Worm (Caenorhabditis elegans) whole organism, young adult: ENCODE measurements around the gene cyp-35A3.

Source experiments
- B0261.1 ChIP-seq: sonication (generic microtip); optimal IDR thresholded peaks from 2 replicates; lab custom pipeline; 2016; ENCODE audit warnings: mild to moderate bottlenecking, missing genetic modification characterization, moderate library complexity, missing compliant biosample characterization
- F33H1.4 ChIP-seq: fragments of 200-800 bp; sonication (Bioruptor generic); IDR thresholded peaks from 2 replicates; pipeline ENCODE4 v1.3.6; 2022; ENCODE audit warnings: missing genetic modification reagents, missing genetic modification characterization, missing compliant biosample characterization
- F39B2.1 ChIP-seq: fragments of 200-800 bp; sonication (Bioruptor generic); IDR thresholded peaks from 2 replicates; pipeline ENCODE4 v1.3.6; 2022; ENCODE audit warnings: missing genetic modification reagents, missing genetic modification characterization, missing compliant biosample characterization
- F55B11.4 ChIP-seq: sonication (generic microtip); optimal IDR thresholded peaks from 2 replicates; lab custom pipeline; 2016; ENCODE audit warnings: missing compliant biosample characterization, missing genetic modification characterization, borderline replicate concordance; ENCODE audit not compliant: insufficient read depth
- K11D2.4 ChIP-seq: fragments of 200-800 bp; sonication (Bioruptor generic); IDR thresholded peaks from 2 replicates; pipeline ENCODE4 v1.3.6; 2022; ENCODE audit warnings: missing genetic modification reagents, missing genetic modification characterization, missing compliant biosample characterization
- K12H6.12 ChIP-seq: fragments of 200-800 bp; sonication (Bioruptor generic); optimal IDR thresholded peaks from 2 replicates; lab custom pipeline; 2018; ENCODE audit warnings: mild to moderate bottlenecking, missing genetic modification characterization, missing compliant biosample characterization
- T07F8.4 ChIP-seq: sonication (generic microtip); optimal IDR thresholded peaks from 2 replicates; lab custom pipeline; 2016; ENCODE audit warnings: mild to moderate bottlenecking, missing genetic modification characterization, moderate library complexity, missing compliant biosample characterization
- Y53G8AR.9 ChIP-seq: fragments of 200-800 bp; sonication (Bioruptor generic); conservative IDR thresholded peaks from 2 replicates; pipeline ENCODE4 v1.3.6; 2022; ENCODE audit warnings: missing genetic modification reagents, missing genetic modification characterization, missing compliant biosample characterization
- Y56A3A.18 ChIP-seq: fragments of 200-800 bp; sonication (Bioruptor generic); IDR thresholded peaks from 2 replicates; pipeline ENCODE4 v1.3.6; 2022; ENCODE audit warnings: missing genetic modification reagents, missing genetic modification characterization, missing compliant biosample characterization
- ZK185.1 ChIP-seq: sonication (generic microtip); optimal IDR thresholded peaks from 2 replicates; lab custom pipeline; 2016; ENCODE audit warnings: mild to moderate bottlenecking, missing genetic modification characterization, missing compliant biosample characterization; ENCODE audit not compliant: poor library complexity, severe bottlenecking
- ama-1 ChIP-seq, 3 experiments: fragments of 150-350 bp in 1 of 3; sonication (generic microtip) in 2 of 3; optimal IDR thresholded peaks; 2 replicates each; lab custom pipeline; 2014 to 2018; ENCODE audit warnings: missing biosample characterization in 2 of 3, missing genetic modification characterization in 2 of 3, missing genetic modification reagents in 2 of 3
- atf-7 ChIP-seq: sonication (generic microtip); optimal IDR thresholded peaks from 2 replicates; lab custom pipeline; 2017; ENCODE audit warnings: mild to moderate bottlenecking, missing genetic modification characterization, missing compliant biosample characterization
- attf-5 ChIP-seq: fragments of 200-800 bp; sonication (Bioruptor generic); optimal IDR thresholded peaks from 2 replicates; lab custom pipeline; 2018; ENCODE audit warnings: mild to moderate bottlenecking, missing genetic modification characterization, missing compliant biosample characterization
- attf-6 ChIP-seq: fragments of 200-800 bp; sonication (Bioruptor generic); IDR thresholded peaks from 2 replicates; pipeline ENCODE4 v1.3.6; 2022; ENCODE audit warnings: missing genetic modification reagents, missing genetic modification characterization, missing compliant biosample characterization
- bed-1 ChIP-seq: fragments of 200-800 bp; sonication (Bioruptor generic); IDR thresholded peaks from 2 replicates; pipeline ENCODE4 v1.3.6; 2022; ENCODE audit warnings: missing genetic modification reagents, missing genetic modification characterization, missing compliant biosample characterization
- bed-2 ChIP-seq: fragments of 200-800 bp; sonication (Bioruptor generic); IDR thresholded peaks from 2 replicates; pipeline ENCODE4 v1.3.6; 2022; ENCODE audit warnings: missing genetic modification reagents, missing genetic modification characterization, missing compliant biosample characterization
- cebp-1 ChIP-seq, 2 experiments: fragments of 200-800 bp in 1 of 2; sonication (Bioruptor generic) in 1 of 2; sonication (generic microtip) in 1 of 2; IDR thresholded peaks in 1 of 2; optimal IDR thresholded peaks in 1 of 2; 2 replicates each; pipeline versions ENCODE4 v1.3.6 to Lab custom; 2017 to 2022; ENCODE audit warnings: missing compliant biosample characterization in 2 of 2, missing genetic modification characterization in 2 of 2, mild to moderate bottlenecking in 1 of 2, missing genetic modification reagents in 1 of 2, moderate library complexity in 1 of 2
- ceh-100 ChIP-seq: fragments of 200-800 bp; sonication (Bioruptor generic); IDR thresholded peaks from 2 replicates; pipeline ENCODE4 v1.3.6; 2022; ENCODE audit warnings: missing genetic modification reagents, missing genetic modification characterization, missing compliant biosample characterization
- dox-1 ChIP-seq: fragments of 200-800 bp; sonication (Bioruptor generic); IDR thresholded peaks from 2 replicates; pipeline ENCODE4 v1.3.6; 2022; ENCODE audit warnings: missing genetic modification reagents, missing genetic modification characterization, missing compliant biosample characterization
- ets-4 ChIP-seq: fragments of 200-800 bp; sonication (Bioruptor generic); optimal IDR thresholded peaks from 2 replicates; lab custom pipeline; 2018; ENCODE audit warnings: mild to moderate bottlenecking, missing genetic modification characterization, missing compliant biosample characterization
- fkh-3 ChIP-seq: sonication (generic microtip); optimal IDR thresholded peaks from 2 replicates; lab custom pipeline; 2016; ENCODE audit warnings: mild to moderate bottlenecking, missing genetic modification characterization, missing compliant biosample characterization
- hlh-26 ChIP-seq: fragments of 200-800 bp; sonication (Bioruptor generic); conservative IDR thresholded peaks from 2 replicates; pipeline ENCODE4 v1.3.6; 2022; ENCODE audit warnings: missing genetic modification reagents, missing genetic modification characterization, missing compliant biosample characterization
- hmg-1.2 ChIP-seq: fragments of 200-800 bp; sonication (Bioruptor generic); IDR thresholded peaks from 2 replicates; pipeline ENCODE4 v1.3.6; 2022; ENCODE audit warnings: missing genetic modification reagents, missing genetic modification characterization, missing compliant biosample characterization
- hmg-20 ChIP-seq: fragments of 200-800 bp; sonication (Bioruptor generic); IDR thresholded peaks from 2 replicates; pipeline ENCODE4 v1.3.6; 2022; ENCODE audit warnings: missing genetic modification reagents, missing genetic modification characterization, missing compliant biosample characterization
- let-607 ChIP-seq, 2 experiments: fragments of 200-800 bp in 1 of 2; sonication (Bioruptor generic) in 1 of 2; sonication (generic microtip) in 1 of 2; optimal IDR thresholded peaks; 2 replicates each; lab custom pipeline; 2016 to 2018; ENCODE audit warnings: mild to moderate bottlenecking in 2 of 2, missing compliant biosample characterization in 2 of 2, missing genetic modification characterization in 2 of 2, moderate library complexity in 2 of 2, missing genotype in 1 of 2
- lin-26 ChIP-seq: fragments of 200-800 bp; sonication (Bioruptor generic); IDR thresholded peaks from 2 replicates; pipeline ENCODE4 v1.3.6; 2022; ENCODE audit warnings: missing genetic modification reagents, missing genetic modification characterization, missing compliant biosample characterization
- madf-3 ChIP-seq: fragments of 200-800 bp; sonication (Bioruptor generic); IDR thresholded peaks from 2 replicates; pipeline ENCODE4 v1.3.6; 2022; ENCODE audit warnings: missing genetic modification reagents, missing genetic modification characterization, missing compliant biosample characterization
- mel-28 ChIP-seq: sonication (generic microtip); optimal IDR thresholded peaks from 2 replicates; lab custom pipeline; 2016; ENCODE audit warnings: borderline replicate concordance, mild to moderate bottlenecking, missing genetic modification characterization, missing compliant biosample characterization
- mxl-1 ChIP-seq: sonication (generic microtip); optimal IDR thresholded peaks from 2 replicates; lab custom pipeline; 2016; ENCODE audit warnings: missing genetic modification characterization, missing compliant biosample characterization
- nhr-80 ChIP-seq: sonication (generic microtip); optimal IDR thresholded peaks from 2 replicates; lab custom pipeline; 2016; ENCODE audit warnings: missing genetic modification characterization, missing compliant biosample characterization
- pbrm-1 ChIP-seq: fragments of 200-800 bp; sonication (Bioruptor generic); IDR thresholded peaks from 2 replicates; pipeline ENCODE4 v1.3.6; 2022; ENCODE audit warnings: missing genetic modification reagents, missing genetic modification characterization, missing compliant biosample characterization
- pha-4 ChIP-seq: fragments of 150-350 bp; sonication (generic microtip); optimal IDR thresholded peaks from 2 replicates; lab custom pipeline; 2014; ENCODE audit warnings: missing biosample characterization, missing genetic modification reagents, missing genetic modification characterization
- sea-2 ChIP-seq: fragments of 200-800 bp; sonication (Bioruptor generic); IDR thresholded peaks from 2 replicates; pipeline ENCODE4 v1.3.6; 2022; ENCODE audit warnings: missing genetic modification characterization, missing compliant biosample characterization
- unc-62 ChIP-seq: fragments of 150-350 bp; optimal IDR thresholded peaks from 2 replicates; lab custom pipeline; 2014; ENCODE audit warnings: missing biosample characterization, missing genetic modification reagents, missing genetic modification characterization
- xnd-1 ChIP-seq: sonication (generic microtip); optimal IDR thresholded peaks from 2 replicates; lab custom pipeline; 2016; ENCODE audit warnings: missing genotype, missing genetic modification reagents, missing genetic modification characterization, missing compliant biosample characterization
- ztf-22 ChIP-seq: fragments of 200-800 bp; sonication (Bioruptor generic); optimal IDR thresholded peaks from 2 replicates; lab custom pipeline; 2018; ENCODE audit warnings: mild to moderate bottlenecking, missing genetic modification characterization, moderate library complexity, missing compliant biosample characterization
- ztf-25 ChIP-seq: fragments of 200-800 bp; sonication (Bioruptor generic); IDR thresholded peaks from 2 replicates; pipeline ENCODE4 v1.3.6; 2022; ENCODE audit warnings: missing genetic modification reagents, missing genetic modification characterization, missing compliant biosample characterization
- ztf-28 ChIP-seq: fragments of 200-800 bp; sonication (Bioruptor generic); IDR thresholded peaks from 2 replicates; pipeline ENCODE4 v1.3.6; 2022; ENCODE audit warnings: missing genetic modification reagents, missing genetic modification characterization, missing compliant biosample characterization

cyp-35A3 gene

DNA sequence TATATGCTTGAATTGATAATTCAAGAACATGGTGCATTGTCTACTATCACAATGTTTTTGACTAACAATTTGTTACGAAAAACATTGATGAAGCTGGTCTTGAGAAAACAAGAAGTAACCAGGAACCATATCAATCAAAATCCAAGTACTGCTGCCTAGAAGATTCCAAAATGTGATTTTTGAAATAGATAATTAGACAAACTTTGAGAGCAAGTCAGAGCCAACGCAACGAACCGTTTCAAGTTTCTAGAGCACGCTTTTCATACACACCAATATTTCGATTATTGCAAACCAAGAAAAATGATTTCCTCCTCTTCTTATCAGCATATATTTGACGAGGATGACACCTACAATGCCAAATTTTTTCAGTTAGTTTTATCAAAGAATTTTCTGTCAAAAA, 5.6 kb upstream of the cyp-35A3 start, which contains the start of gene srw-89:
TSS of gene srw-89 (plus strand) at position 301 of the 400 bp plus-strand sequence.
- TF ChIP-seq Y53G8AR.9 (GFP tag; lab: Robert Waterston, UW) (no peak), F55B11.4 (tag; lab: Kevin White, UChicago) (no peak)

- TF ChIP-seq B0261.1 (tag; lab: Kevin White, UChicago) (no peak), K12H6.12 (tag; lab: Kevin White, UChicago) (no peak), sea-2 (no peak), hmg-20 (GFP tag; lab: Robert Waterston, UW) (no peak), mxl-1 (tag; lab: Kevin White, UChicago) (no peak), F39B2.1 (GFP tag; lab: Robert Waterston, UW) (no peak), Y56A3A.18 (no peak), pbrm-1 (GFP tag; lab: Robert Waterston, UW) (no peak), hlh-26 (GFP tag; lab: Robert Waterston, UW) (no peak), attf-5 (GFP tag; lab: Kevin White, UChicago) (no peak)
These were observed 3.8 kb upstream of the cyp-35A3 start for ce11 chrV:4018591-4018990.

- TF ChIP-seq mel-28 (tag; lab: Kevin White, UChicago) (no peak), T07F8.4 (no peak), atf-7 (tag; lab: Kevin White, UChicago) (no peak), attf-6 (GFP tag; lab: Robert Waterston, UW) (no peak), xnd-1 (tag; lab: Kevin White, UChicago) (no peak), hmg-1.2 (GFP tag; lab: Robert Waterston, UW) (no peak), nhr-80 (no peak), ama-1 (optimal IDR thresholded peaks at IDR 0.05; lab: Kevin White, UChicago) (no peak), ama-1 (GFP tag; optimal IDR thresholded peaks at IDR 0.05; lab: Kevin White, UChicago) (no peak), K11D2.4 (GFP tag; lab: Robert Waterston, UW) (no peak), bed-1 (no peak), fkh-3 (tag; lab: Kevin White, UChicago) (no peak), bed-2 (no peak), madf-3 (GFP tag; lab: Robert Waterston, UW) (no peak), unc-62 (GFP tag; lab: Kevin White, UChicago) (no peak)
- TF ChIP-seq, all 124 proteins: peak for 0
These were observed 3.2 kb upstream of the cyp-35A3 start, which contains the start of gene K09D9.3 for ce11 chrV:4019188-4019587. Gene K09D9.3 (plus strand): TSS chrV:4019488.

DNA sequence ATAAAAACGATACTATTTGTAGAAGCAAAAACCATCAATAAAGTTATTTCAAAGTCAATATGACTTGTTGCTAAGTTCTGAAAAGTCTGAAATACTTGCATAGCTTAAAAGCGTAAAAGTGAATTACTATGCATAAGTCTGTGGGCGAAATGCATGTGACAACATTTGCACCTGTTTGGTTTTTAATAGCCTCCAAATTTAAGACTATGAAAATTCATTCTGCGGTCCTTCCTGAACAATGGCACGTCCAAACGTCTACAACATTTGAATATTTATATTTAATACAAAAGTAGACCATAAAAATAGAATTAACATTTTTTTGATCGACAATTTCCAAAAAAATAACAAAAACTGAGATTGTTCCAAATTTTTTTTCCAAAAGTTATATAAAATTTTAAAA, 633 bp upstream of the cyp-35A3 start, which contains the start of gene K09D9.14:
TSS of gene K09D9.14 (minus strand) at position 101 of the 400 bp plus-strand sequence.
- no peak for TF ChIP-seq ztf-25 (GFP tag; lab: Robert Waterston, UW)
- TF ChIP-seq F33H1.4 (GFP tag; lab: Robert Waterston, UW): no peak

- TF ChIP-seq ztf-22 (peak; percentile 57), dox-1 (GFP tag; lab: Robert Waterston, UW) (peak; percentile 53; the same call in 1 of the 2 replicates), nhr-80 (peak; percentile 93), cebp-1 (GFP tag; IDR thresholded peaks at IDR 0.05; lab: Robert Waterston, UW) (peak; percentile 93), cebp-1 (tag; optimal IDR thresholded peaks at IDR 0.05; lab: Kevin White, UChicago) (peak; percentile 95), let-607 (tag; optimal IDR thresholded peaks at IDR 0.05; lab: Kevin White, UChicago) (peak in 1 of 2 experiments; percentile 29), bed-1 (no peak), pha-4 (tag; lab: Kevin White, UChicago) (peak; percentile 63), atf-7 (tag; lab: Kevin White, UChicago) (peak; percentile 79), ZK185.1 (peak; percentile 31), ceh-100 (no peak), ets-4 (peak; percentile 2), lin-26 (GFP tag; lab: Robert Waterston, UW) (no peak), attf-5 (GFP tag; lab: Kevin White, UChicago) (peak; percentile 19), unc-62 (GFP tag; lab: Kevin White, UChicago) (peak; percentile 97), ztf-28 (no peak)
These were observed 2.4 kb downstream of the cyp-35A3 start, which contains the start of gene K09D9.1 for ce11 chrV:4024777-4025176. Gene K09D9.1 (plus strand): TSS chrV:4025047.
